Worm (Caenorhabditis elegans): ENCODE results near the gene B0507.8.
"Not testable (repeated sequence)": the region's sequence is repeated elsewhere in the genome, so short reads cannot be mapped to it uniquely, and the experiment has no call there.

DNA sequence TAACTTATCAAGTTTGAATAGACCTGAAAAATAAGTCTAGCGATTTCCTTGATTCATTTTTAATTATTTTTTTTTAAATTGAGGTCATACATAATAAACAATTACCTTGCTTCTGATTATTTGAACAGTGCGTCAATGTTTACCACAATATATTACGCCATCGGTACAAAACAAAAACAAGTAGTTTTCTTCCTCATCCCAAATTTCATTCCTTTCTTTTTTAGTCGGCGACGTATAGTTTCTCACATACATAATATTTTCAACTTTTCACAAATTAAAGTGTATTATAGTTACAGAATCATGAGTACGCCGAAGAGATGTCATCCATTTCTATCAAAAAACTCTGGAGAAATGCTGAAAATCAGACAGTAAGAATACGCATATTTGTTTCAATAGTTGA lies 36.5 kb downstream of the B0507.8 start, which contains the start of gene droe-8:
- TF ChIP-seq npax-4 (tag; optimal IDR thresholded peaks at IDR 0.05); ceh-45 (GFP tag; IDR thresholded peaks at IDR 0.05); mec-3 (tag; optimal IDR thresholded peaks at IDR 0.05; ENCODE audit: borderline replicate concordance); T23F11.4 (GFP tag; optimal IDR thresholded peaks at IDR 0.05); dve-1 (tag; optimal IDR thresholded peaks at IDR 0.05); ceh-6 (GFP tag; optimal IDR thresholded peaks at IDR 0.05); pha-4 (tag; optimal IDR thresholded peaks at IDR 0.05); sdc-2 (tag; optimal IDR thresholded peaks at IDR 0.05); eyg-1 (tag; optimal IDR thresholded peaks at IDR 0.05): not testable (repeated sequence)
